Fruit fly (Drosophila melanogaster) whole organism, prepupa: Measurements from ENCODE around the gene NK7.1.

ENCODE experiments used
- Blimp-1 ChIP-seq: fragments of 200-800 bp; sonication (Bioruptor generic); optimal IDR thresholded peaks from 3 replicates; lab custom pipeline; 2017; ENCODE audit warnings: missing biosample characterization, missing genetic modification characterization, mild to moderate bottlenecking, moderate library complexity, missing genetic modification reagents
- CG10669 ChIP-seq: fragments of 200-800 bp; sonication (Bioruptor generic); optimal IDR thresholded peaks from 3 replicates; lab custom pipeline; 2018; ENCODE audit warnings: missing biosample characterization, mild to moderate bottlenecking, missing genetic modification characterization, moderate library complexity
- CG11762 ChIP-seq: fragments of 200-800 bp; sonication (Bioruptor generic); optimal IDR thresholded peaks from 3 replicates; lab custom pipeline; 2016; ENCODE audit warnings: missing biosample characterization, missing genetic modification characterization; ENCODE audit not compliant: insufficient read depth
- CG15336 ChIP-seq: fragments of 200-800 bp; sonication (Bioruptor generic); IDR thresholded peaks from 2 replicates; pipeline ENCODE4 v1.3.6; 2022; ENCODE audit warnings: missing biosample characterization, missing genetic modification characterization
- CG1621 ChIP-seq: fragments of 200-800 bp; sonication (Bioruptor generic); optimal IDR thresholded peaks from 3 replicates; lab custom pipeline; 2018; ENCODE audit warnings: missing biosample characterization, mild to moderate bottlenecking, missing genetic modification characterization
- CG16779 ChIP-seq: fragments of 200-800 bp; sonication (Bioruptor generic); optimal IDR thresholded peaks from 3 replicates; lab custom pipeline; 2017; ENCODE audit warnings: missing biosample characterization, mild to moderate bottlenecking, missing genetic modification characterization
- CG3032 ChIP-seq: fragments of 200-800 bp; optimal IDR thresholded peaks from 2 replicates; lab custom pipeline; 2019; ENCODE audit warnings: missing biosample characterization, mild to moderate bottlenecking, missing genetic modification characterization, moderate library complexity
- CG31627 ChIP-seq: fragments of 200-800 bp; sonication (Bioruptor generic); optimal IDR thresholded peaks from 3 replicates; lab custom pipeline; 2016; ENCODE audit warnings: missing biosample characterization, missing genetic modification characterization
- CG32006 ChIP-seq: fragments of 200-800 bp; sonication (Bioruptor generic); optimal IDR thresholded peaks from 3 replicates; lab custom pipeline; 2017; ENCODE audit warnings: missing biosample characterization, mild to moderate bottlenecking, missing genetic modification characterization
- CG34406 ChIP-seq: fragments of 200-800 bp; sonication (Bioruptor generic); optimal IDR thresholded peaks from 3 replicates; lab custom pipeline; 2016; ENCODE audit warnings: missing biosample characterization, missing genetic modification characterization
- CG3919 ChIP-seq: fragments of 200-800 bp; sonication (Bioruptor generic); optimal IDR thresholded peaks from 3 replicates; lab custom pipeline; 2016; ENCODE audit warnings: missing biosample characterization, missing genetic modification characterization
- CG4318 ChIP-seq: fragments of 200-800 bp; sonication (Bioruptor generic); optimal IDR thresholded peaks from 3 replicates; lab custom pipeline; 2017; ENCODE audit warnings: missing biosample characterization, mild to moderate bottlenecking, missing genetic modification characterization
- CG6163 ChIP-seq: fragments of 200-800 bp; sonication (Bioruptor generic); IDR thresholded peaks from 3 replicates; pipeline ENCODE4 v1.3.6; 2022; ENCODE audit warnings: missing biosample characterization, missing genetic modification characterization
- CG6792 ChIP-seq: fragments of 200-800 bp; sonication (Bioruptor generic); optimal IDR thresholded peaks from 3 replicates; lab custom pipeline; 2016; ENCODE audit warnings: missing biosample characterization, missing genetic modification characterization
- CG6854 ChIP-seq: fragments of 200-800 bp; sonication (Bioruptor generic); optimal IDR thresholded peaks from 2 replicates; lab custom pipeline; 2017; ENCODE audit warnings: missing biosample characterization, mild to moderate bottlenecking, missing genetic modification characterization
- CG7368 ChIP-seq: fragments of 200-800 bp; sonication (Bioruptor generic); optimal IDR thresholded peaks from 3 replicates; lab custom pipeline; 2016; ENCODE audit warnings: missing biosample characterization, missing genetic modification characterization
- CG8119 ChIP-seq: fragments of 200-800 bp; sonication (Bioruptor generic); IDR thresholded peaks from 3 replicates; pipeline ENCODE4 v1.3.6; 2022; ENCODE audit warnings: missing biosample characterization, missing genetic modification characterization
- CG8632 ChIP-seq: fragments of 200-800 bp; sonication (Bioruptor generic); optimal IDR thresholded peaks from 3 replicates; lab custom pipeline; 2016; ENCODE audit warnings: missing biosample characterization, missing genetic modification characterization
- CG9139 ChIP-seq: fragments of 200-800 bp; sonication (Bioruptor generic); optimal IDR thresholded peaks from 3 replicates; lab custom pipeline; 2017; ENCODE audit warnings: missing biosample characterization, mild to moderate bottlenecking, missing genetic modification characterization
- Eip75B ChIP-seq: fragments of 200-800 bp; sonication (Bioruptor generic); optimal IDR thresholded peaks from 3 replicates; lab custom pipeline; 2016; ENCODE audit warnings: missing biosample characterization, missing genetic modification characterization
- Eip78C ChIP-seq: fragments of 200-800 bp; sonication (Bioruptor generic); peaks from one replicate; lab custom pipeline; 2016; ENCODE audit warnings: missing biosample characterization, missing genetic modification characterization
- Eip93F ChIP-seq: fragments of 200-800 bp; sonication (Bioruptor generic); optimal IDR thresholded peaks from 2 replicates; lab custom pipeline; 2016; ENCODE audit warnings: missing biosample characterization, mild to moderate bottlenecking, missing genetic modification characterization
- Ets21C ChIP-seq: fragments of 200-800 bp; sonication (Bioruptor generic); optimal IDR thresholded peaks from 3 replicates; lab custom pipeline; 2016; ENCODE audit warnings: missing biosample characterization, missing genetic modification characterization
- Ets96B ChIP-seq: fragments of 200-800 bp; optimal IDR thresholded peaks from 2 replicates; lab custom pipeline; 2019; ENCODE audit warnings: missing biosample characterization, mild to moderate bottlenecking, missing genetic modification characterization, moderate library complexity
- Gug ChIP-seq: fragments of 200-800 bp; sonication (Bioruptor generic); IDR thresholded peaks from 2 replicates; pipeline ENCODE4 v1.3.6; 2022; ENCODE audit warnings: missing biosample characterization, missing genetic modification characterization
- Hr38 ChIP-seq: sonication (Bioruptor generic); optimal IDR thresholded peaks from 2 replicates; lab custom pipeline; 2016; ENCODE audit warnings: missing biosample characterization, missing genetic modification characterization
- Hr39 ChIP-seq: fragments of 200-800 bp; sonication (Bioruptor generic); optimal IDR thresholded peaks from 2 replicates; lab custom pipeline; 2016; ENCODE audit warnings: missing biosample characterization, missing genetic modification characterization
- Hr4 ChIP-seq: fragments of 200-800 bp; sonication (Bioruptor generic); optimal IDR thresholded peaks from 3 replicates; lab custom pipeline; 2016; ENCODE audit warnings: missing biosample characterization, missing genetic modification characterization
- Lpt ChIP-seq: fragments of 200-800 bp; sonication (Bioruptor generic); optimal IDR thresholded peaks from 3 replicates; lab custom pipeline; 2016; ENCODE audit warnings: missing biosample characterization, missing genetic modification characterization
- OdsH ChIP-seq: fragments of 200-800 bp; sonication (Bioruptor generic); optimal IDR thresholded peaks from 3 replicates; lab custom pipeline; 2016; ENCODE audit warnings: missing biosample characterization, missing genetic modification characterization
- Smox ChIP-seq: fragments of 200-800 bp; sonication (Bioruptor generic); optimal IDR thresholded peaks from 3 replicates; lab custom pipeline; 2016; ENCODE audit warnings: missing biosample characterization, missing genetic modification characterization
- Sox102F ChIP-seq: fragments of 200-800 bp; sonication (Bioruptor generic); optimal IDR thresholded peaks from 2 replicates; lab custom pipeline; 2016; ENCODE audit warnings: missing biosample characterization, mild to moderate bottlenecking, missing genetic modification characterization
- Sox14 ChIP-seq: fragments of 200-800 bp; sonication (Bioruptor generic); optimal IDR thresholded peaks from 3 replicates; lab custom pipeline; 2016; ENCODE audit warnings: missing biosample characterization, missing genetic modification characterization
- Sox15 ChIP-seq: fragments of 200-800 bp; sonication (Bioruptor generic); optimal IDR thresholded peaks from 3 replicates; lab custom pipeline; 2016; ENCODE audit warnings: missing biosample characterization, missing genetic modification characterization
- achi ChIP-seq: fragments of 200-800 bp; sonication (Bioruptor generic); optimal IDR thresholded peaks from 3 replicates; lab custom pipeline; 2016; ENCODE audit warnings: missing biosample characterization, missing genetic modification characterization
- acj6 ChIP-seq: fragments of 200-800 bp; sonication (Bioruptor generic); optimal IDR thresholded peaks from 3 replicates; lab custom pipeline; 2016; ENCODE audit warnings: missing biosample characterization, missing genetic modification characterization
- dsx ChIP-seq: fragments of 200-800 bp; optimal IDR thresholded peaks from 3 replicates; lab custom pipeline; 2019; ENCODE audit warnings: missing biosample characterization, mild to moderate bottlenecking, missing genetic modification characterization, moderate library complexity; ENCODE audit not compliant: poor library complexity, severe bottlenecking
- eg ChIP-seq: fragments of 200-800 bp; sonication (Bioruptor generic); IDR thresholded peaks from 3 replicates; pipeline ENCODE4 v1.3.6; 2022; ENCODE audit warnings: missing biosample characterization, missing genetic modification characterization
- esn ChIP-seq: fragments of 200-800 bp; sonication (Bioruptor generic); optimal IDR thresholded peaks from 2 replicates; lab custom pipeline; 2016; ENCODE audit warnings: missing biosample characterization, mild to moderate bottlenecking, missing genetic modification characterization, moderate library complexity
- fd59A ChIP-seq: fragments of 200-800 bp; sonication (Bioruptor generic); optimal IDR thresholded peaks from 2 replicates; lab custom pipeline; 2017; ENCODE audit warnings: missing biosample characterization, mild to moderate bottlenecking, missing genetic modification characterization, missing genetic modification reagents
- fkh ChIP-seq: fragments of 200-800 bp; sonication (Bioruptor generic); optimal IDR thresholded peaks from 3 replicates; lab custom pipeline; 2017; ENCODE audit warnings: missing biosample characterization, mild to moderate bottlenecking, missing genetic modification characterization, moderate library complexity
- lz ChIP-seq: fragments of 200-800 bp; sonication (Bioruptor generic); optimal IDR thresholded peaks from 3 replicates; lab custom pipeline; 2016; ENCODE audit warnings: missing biosample characterization, missing genetic modification characterization
- net ChIP-seq: fragments of 200-800 bp; sonication (Bioruptor generic); optimal IDR thresholded peaks from 3 replicates; lab custom pipeline; 2016; ENCODE audit warnings: missing biosample characterization, missing genetic modification characterization
- pdm3 ChIP-seq: fragments of 200-800 bp; sonication (Bioruptor generic); optimal IDR thresholded peaks from 3 replicates; lab custom pipeline; 2016; ENCODE audit warnings: missing biosample characterization, missing genetic modification characterization
- salr ChIP-seq, 2 experiments: fragments of 200-800 bp; sonication (Bioruptor generic); optimal IDR thresholded peaks; 3 replicates each; lab custom pipeline; 2016 to 2018; ENCODE audit warnings: missing biosample characterization in 2 of 2, missing genetic modification characterization in 2 of 2, mild to moderate bottlenecking in 1 of 2
- spab ChIP-seq: fragments of 200-800 bp; sonication (Bioruptor generic); optimal IDR thresholded peaks from 2 replicates; lab custom pipeline; 2017; ENCODE audit warnings: missing biosample characterization, mild to moderate bottlenecking, missing genetic modification characterization, missing genetic modification reagents
- ss ChIP-seq, 2 experiments: fragments of 200-800 bp; sonication (Bioruptor generic); optimal IDR thresholded peaks; 2 replicates in 1 of 2; 3 replicates in 1 of 2; lab custom pipeline; 2017 to 2018; ENCODE audit warnings: mild to moderate bottlenecking in 2 of 2, missing biosample characterization in 2 of 2, missing genetic modification characterization in 2 of 2, moderate library complexity in 1 of 2
- svp ChIP-seq: fragments of 200-800 bp; sonication (Bioruptor generic); peaks from one replicate; lab custom pipeline; 2016; ENCODE audit warnings: missing biosample characterization, missing genetic modification characterization
- topi ChIP-seq: fragments of 200-800 bp; sonication (Bioruptor generic); optimal IDR thresholded peaks from 3 replicates; lab custom pipeline; 2016; ENCODE audit warnings: missing biosample characterization, missing genetic modification characterization
- vri ChIP-seq: fragments of 200-800 bp; sonication (Bioruptor generic); optimal IDR thresholded peaks from 3 replicates; lab custom pipeline; 2016; ENCODE audit warnings: missing biosample characterization, mild to moderate bottlenecking, missing genetic modification characterization

The NK7.1 gene

dm6 chr3R:14292307-14292711 lies 80.4 kb downstream of the NK7.1 start (continued):
- TF ChIP-seq CG15336 (GFP tag; lab: Robert Waterston, UW) (peak; percentile 41), svp (GFP tag; lab: Kevin White, UChicago) (peak; percentile 69), spab (GFP tag; lab: Kevin White, UChicago) (peak; percentile 74), CG9139 (no peak), CG34406 (peak; percentile 50), CG16779 (no peak), pdm3 (peak; percentile 45), CG3919 (GFP tag; lab: Kevin White, UChicago) (peak; percentile 67)

dm6 chr3R:14291431-14291830 lies 81.3 kb downstream of the NK7.1 start:
- TF ChIP-seq ss (GFP tag; optimal IDR thresholded peaks at IDR 0.05; lab: Kevin White, UChicago) (peak; percentile 74 to 80), CG34406 (peak; percentile 77), svp (GFP tag; lab: Kevin White, UChicago) (peak; percentile 95), CG4318 (GFP tag; lab: Kevin White, UChicago) (peak; percentile 73), CG6163 (peak; percentile 79; the same call in 2 of the 3 replicates), Lpt (GFP tag; lab: Kevin White, UChicago) (peak; percentile 72), Hr4 (GFP tag; lab: Kevin White, UChicago) (peak; percentile 82), CG10669 (GFP tag; lab: Kevin White, UChicago) (peak; percentile 83), salr (GFP tag; optimal IDR thresholded peaks at IDR 0.05; lab: Kevin White, UChicago) (peak; percentile 78 to 80), fd59A (GFP tag; lab: Kevin White, UChicago) (peak; percentile 81), esn (GFP tag; lab: Kevin White, UChicago) (peak; percentile 89), Ets21C (GFP tag; lab: Kevin White, UChicago) (peak; percentile 60), topi (GFP tag; lab: Kevin White, UChicago) (peak; percentile 78), vri (GFP tag; lab: Kevin White, UChicago) (peak; percentile 80), achi (GFP tag; lab: Kevin White, UChicago) (peak; percentile 79), CG8119 (GFP tag; lab: Robert Waterston, UW) (peak; percentile 92), eg (GFP tag; lab: Robert Waterston, UW) (peak; percentile 87), CG11762 (GFP tag; lab: Kevin White, UChicago) (peak; percentile 73), Gug (peak; percentile 49), Sox102F (GFP tag; lab: Kevin White, UChicago) (peak; percentile 84), CG1621 (peak; percentile 76), Hr39 (GFP tag; lab: Kevin White, UChicago) (peak; percentile 65), OdsH (peak; percentile 82), Sox15 (GFP tag; lab: Kevin White, UChicago) (peak; percentile 48), Eip75B (GFP tag; lab: Kevin White, UChicago) (peak; percentile 79), acj6 (GFP tag; lab: Kevin White, UChicago) (peak; percentile 80), Sox14 (GFP tag; lab: Kevin White, UChicago) (peak; percentile 78), Hr38 (no peak), Smox (GFP tag; lab: Kevin White, UChicago) (peak; percentile 83), CG9139 (peak; percentile 70), CG7368 (GFP tag; lab: Kevin White, UChicago) (peak; percentile 75), lz (GFP tag; lab: Kevin White, UChicago) (peak; percentile 77), Blimp-1 (peak; percentile 66), CG32006 (GFP tag; lab: Kevin White, UChicago) (peak; percentile 91), Eip93F (peak; percentile 41), CG3032 (tag; lab: Kevin White, UChicago) (peak; percentile 87), Ets96B (tag; lab: Kevin White, UChicago) (peak; percentile 89), CG6854 (peak; percentile 85), Eip78C (GFP tag; lab: Kevin White, UChicago) (peak; percentile 98), spab (GFP tag; lab: Kevin White, UChicago) (peak; percentile 81), fkh (no peak), pdm3 (peak; percentile 74), dsx (GFP tag; lab: Kevin White, UChicago) (peak; percentile 83), CG31627 (GFP tag; lab: Kevin White, UChicago) (peak; percentile 69), net (GFP tag; lab: Kevin White, UChicago) (peak; percentile 82), CG6792 (peak; percentile 77), CG8632 (peak; percentile 75)
